Fruit fly (Drosophila melanogaster) whole organism, embryonic: Measurements from ENCODE around the gene CG13928.

Experiments
- Atf-2 ChIP-seq: fragments of 200-800 bp; sonication (Bioruptor generic); optimal IDR thresholded peaks from 2 replicates; lab custom pipeline; 2016; ENCODE audit warnings: missing biosample characterization, missing genetic modification characterization
- B-H2 ChIP-seq: fragments of 200-800 bp; sonication (Bioruptor generic); optimal IDR thresholded peaks from 2 replicates; lab custom pipeline; 2018; ENCODE audit warnings: missing biosample characterization, mild to moderate bottlenecking, missing genetic modification characterization
- Bgb ChIP-seq: fragments of 200-800 bp; sonication (Bioruptor generic); IDR thresholded peaks from 2 replicates; pipeline ENCODE4 v1.3.6; 2022; ENCODE audit warnings: missing biosample characterization, missing genetic modification characterization; ENCODE audit not compliant: partially characterized antibody
- CG10654 ChIP-seq: fragments of 200-800 bp; sonication (Bioruptor generic); optimal IDR thresholded peaks from 2 replicates; lab custom pipeline; 2016; ENCODE audit warnings: missing biosample characterization, missing genetic modification characterization
- CG11504 ChIP-seq: fragments of 200-800 bp; sonication (Bioruptor generic); optimal IDR thresholded peaks from 3 replicates; lab custom pipeline; 2019; ENCODE audit warnings: missing biosample characterization, mild to moderate bottlenecking, missing genetic modification characterization, moderate library complexity
- CG11560 ChIP-seq: fragments of 200-800 bp; sonication (Bioruptor generic); IDR thresholded peaks from 3 replicates; pipeline ENCODE4 v1.3.6; 2022; ENCODE audit warnings: missing biosample characterization, missing genetic modification characterization
- CG11696 ChIP-seq: fragments of 200-800 bp; sonication (Bioruptor generic); IDR thresholded peaks from 2 replicates; pipeline ENCODE4 v1.3.6; 2022; ENCODE audit warnings: missing biosample characterization, missing genetic modification characterization
- CG12299 ChIP-seq: fragments of 200-800 bp; sonication (Bioruptor generic); optimal IDR thresholded peaks from 2 replicates; lab custom pipeline; 2018; ENCODE audit warnings: missing biosample characterization, mild to moderate bottlenecking, missing genetic modification characterization
- CG15269 ChIP-seq: fragments of 200-800 bp; sonication (Bioruptor generic); optimal IDR thresholded peaks from 2 replicates; lab custom pipeline; 2018; ENCODE audit warnings: missing biosample characterization, mild to moderate bottlenecking, missing genetic modification characterization, moderate library complexity
- CG15514 ChIP-seq: fragments of 200-800 bp; sonication (Bioruptor generic); optimal IDR thresholded peaks from 3 replicates; lab custom pipeline; 2017; ENCODE audit warnings: missing biosample characterization, missing genetic modification characterization, mild to moderate bottlenecking, moderate library complexity, missing genetic modification reagents
- CG17612 ChIP-seq: fragments of 200-800 bp; sonication (Bioruptor generic); IDR thresholded peaks from 2 replicates; pipeline ENCODE4 v1.3.6; 2022; ENCODE audit warnings: missing biosample characterization, missing genetic modification characterization
- CG3847 ChIP-seq: fragments of 200-800 bp; sonication (Bioruptor generic); IDR thresholded peaks from 2 replicates; pipeline ENCODE4 v1.3.6; 2022; ENCODE audit warnings: missing biosample characterization, missing genetic modification characterization
- CG6272 ChIP-seq: fragments of 200-800 bp; sonication (Bioruptor generic); IDR thresholded peaks from 2 replicates; pipeline ENCODE4 v1.3.6; 2022; ENCODE audit warnings: missing biosample characterization, missing genetic modification characterization
- CTCF ChIP-seq: fragments of 200-800 bp; sonication (Bioruptor generic); optimal IDR thresholded peaks from 2 replicates; lab custom pipeline; 2017; ENCODE audit warnings: missing biosample characterization, mild to moderate bottlenecking, missing genetic modification characterization, moderate library complexity
- Fer1 ChIP-seq: fragments of 200-800 bp; sonication (Bioruptor generic); optimal IDR thresholded peaks from 2 replicates; lab custom pipeline; 2017; ENCODE audit warnings: missing biosample characterization, mild to moderate bottlenecking, missing genetic modification characterization
- H15 ChIP-seq: fragments of 200-800 bp; sonication (Bioruptor generic); IDR thresholded peaks from 3 replicates; pipeline ENCODE4 v1.3.6; 2022; ENCODE audit warnings: missing biosample characterization, missing genetic modification characterization
- HLHmδ ChIP-seq: fragments of 200-800 bp; sonication (Bioruptor generic); optimal IDR thresholded peaks from 2 replicates; lab custom pipeline; 2018; ENCODE audit warnings: missing biosample characterization, mild to moderate bottlenecking, missing genetic modification characterization, moderate library complexity
- Hey ChIP-seq: fragments of 200-800 bp; sonication (Bioruptor generic); optimal IDR thresholded peaks from 3 replicates; lab custom pipeline; 2018; ENCODE audit warnings: missing biosample characterization, mild to moderate bottlenecking, missing genetic modification characterization
- HmgD ChIP-seq: fragments of 200-800 bp; sonication (Bioruptor generic); optimal IDR thresholded peaks from 3 replicates; lab custom pipeline; 2016; ENCODE audit warnings: missing biosample characterization, missing genetic modification characterization
- Hmr ChIP-seq: fragments of 200-800 bp; sonication (Bioruptor generic); optimal IDR thresholded peaks from 3 replicates; lab custom pipeline; 2017; ENCODE audit warnings: mild to moderate bottlenecking, missing biosample characterization, missing genetic modification reagents, missing genetic modification characterization
- Med ChIP-seq: fragments of 200-800 bp; sonication (Bioruptor generic); peaks from one replicate; lab custom pipeline; 2016; ENCODE audit warnings: missing biosample characterization, missing genetic modification characterization, mild to moderate bottlenecking, inconsistent platforms, moderate library complexity
- Oli ChIP-seq: fragments of 200-800 bp; sonication (Bioruptor generic); optimal IDR thresholded peaks from 2 replicates; lab custom pipeline; 2018; ENCODE audit warnings: missing biosample characterization, mild to moderate bottlenecking, missing genetic modification characterization, moderate library complexity
- Pdp1 ChIP-seq, 2 experiments: fragments of 200-800 bp; sonication (Bioruptor generic); optimal IDR thresholded peaks; 3 replicates each; lab custom pipeline; 2016; ENCODE audit warnings: missing biosample characterization in 2 of 2, missing genetic modification characterization in 2 of 2, mild to moderate bottlenecking in 1 of 2, moderate library complexity in 1 of 2
- Sin3A ChIP-seq: fragments of >200 bp; optimal IDR thresholded peaks from 2 replicates; lab custom pipeline; 2018
- Trl ChIP-seq, 3 experiments: fragments of >200 bp in 2 of 3; fragments of 200-800 bp in 1 of 3; sonication (Bioruptor generic) in 1 of 3; optimal IDR thresholded peaks; 2 replicates in 1 of 3; 3 replicates in 2 of 3; lab custom pipeline; 2016 to 2017; ENCODE audit warnings: missing biosample characterization in 1 of 3, missing genetic modification characterization in 1 of 3
- ara ChIP-seq: fragments of 200-800 bp; sonication (Bioruptor generic); IDR thresholded peaks from 2 replicates; pipeline ENCODE4 v1.3.6; 2022; ENCODE audit warnings: missing biosample characterization, missing genetic modification characterization
- ash1 ChIP-seq: fragments of 200-800 bp; sonication (Bioruptor generic); optimal IDR thresholded peaks from 2 replicates; lab custom pipeline; 2018; ENCODE audit warnings: missing biosample characterization, mild to moderate bottlenecking, missing genetic modification characterization
- bsh ChIP-seq, 2 experiments: fragments of 200-800 bp; sonication (Bioruptor generic); optimal IDR thresholded peaks; 2 replicates each; lab custom pipeline; 2017 to 2018; ENCODE audit warnings: mild to moderate bottlenecking in 2 of 2, missing biosample characterization in 2 of 2, missing genetic modification characterization in 2 of 2, moderate library complexity in 1 of 2
- chinmo ChIP-seq: fragments of 200-800 bp; sonication (Bioruptor generic); IDR thresholded peaks from 4 replicates; pipeline ENCODE4 v1.3.6; 2022; ENCODE audit warnings: missing biosample characterization, missing genetic modification characterization; ENCODE audit not compliant: partially characterized antibody
- fd102C ChIP-seq: fragments of 200-800 bp; sonication (Bioruptor generic); optimal IDR thresholded peaks from 2 replicates; lab custom pipeline; 2018; ENCODE audit warnings: missing biosample characterization, mild to moderate bottlenecking, missing genetic modification characterization, moderate library complexity
- hbn ChIP-seq: fragments of 200-800 bp; sonication (Bioruptor generic); IDR thresholded peaks from 2 replicates; pipeline ENCODE4 v1.3.6; 2022; ENCODE audit warnings: missing biosample characterization, missing genetic modification characterization; ENCODE audit not compliant: partially characterized antibody
- hkb ChIP-seq, 2 experiments: fragments of 200-800 bp in 1 of 2; fragments of >200 bp in 1 of 2; sonication (Bioruptor generic) in 1 of 2; IDR thresholded peaks in 1 of 2; optimal IDR thresholded peaks in 1 of 2; 2 replicates each; pipeline versions ENCODE4 v1.3.6 to Lab custom; 2017 to 2022; ENCODE audit warnings: missing biosample characterization in 1 of 2, missing genetic modification characterization in 1 of 2
- luna ChIP-seq: fragments of 200-800 bp; sonication (Bioruptor generic); optimal IDR thresholded peaks from 2 replicates; lab custom pipeline; 2016; ENCODE audit warnings: missing biosample characterization, missing genetic modification characterization
- pan ChIP-seq, 4 experiments: fragments of >200 bp in 3 of 4; fragments of 200-800 bp in 1 of 4; sonication (Bioruptor generic) in 1 of 4; optimal IDR thresholded peaks in 3 of 4; IDR thresholded peaks in 1 of 4; 2 replicates each; pipeline versions ENCODE4 v1.3.6 to Lab custom; 2017 to 2022; ENCODE audit warnings: missing biosample characterization in 2 of 4, missing genetic modification characterization in 2 of 4, mixed read lengths in 1 of 4
- peb ChIP-seq: fragments of 200-800 bp; sonication (Bioruptor generic); IDR thresholded peaks from 2 replicates; pipeline ENCODE4 v1.3.6; 2022; ENCODE audit warnings: missing biosample characterization, missing genetic modification characterization
- sima ChIP-seq: fragments of 200-800 bp; sonication (Bioruptor generic); optimal IDR thresholded peaks from 2 replicates; lab custom pipeline; 2016; ENCODE audit warnings: missing biosample characterization, missing genetic modification characterization
- sisA ChIP-seq: fragments of 200-800 bp; sonication (Bioruptor generic); IDR thresholded peaks from 2 replicates; pipeline ENCODE4 v1.3.6; 2022; ENCODE audit warnings: missing biosample characterization, missing genetic modification characterization
- slp2 ChIP-seq: fragments of 200-800 bp; sonication (Bioruptor generic); optimal IDR thresholded peaks from 2 replicates; lab custom pipeline; 2016; ENCODE audit warnings: missing biosample characterization, missing genetic modification characterization
- sob ChIP-seq: fragments of 200-800 bp; sonication (Bioruptor generic); IDR thresholded peaks from 2 replicates; pipeline ENCODE4 v1.3.6; 2022; ENCODE audit warnings: missing biosample characterization, missing genetic modification characterization
- stc ChIP-seq: fragments of 200-800 bp; sonication (Bioruptor generic); IDR thresholded peaks from 2 replicates; pipeline ENCODE4 v1.3.6; 2022; ENCODE audit warnings: missing biosample characterization, missing genetic modification characterization
- tap ChIP-seq: fragments of 200-800 bp; optimal IDR thresholded peaks from 3 replicates; lab custom pipeline; 2019; ENCODE audit warnings: missing biosample characterization, mild to moderate bottlenecking, missing genetic modification characterization, moderate library complexity
- wdn ChIP-seq: fragments of 200-800 bp; sonication (Bioruptor generic); IDR thresholded peaks from 2 replicates; pipeline ENCODE4 v1.3.6; 2022; ENCODE audit warnings: missing biosample characterization, missing genetic modification characterization
- zen ChIP-seq: fragments of 200-800 bp; sonication (Bioruptor generic); optimal IDR thresholded peaks from 3 replicates; lab custom pipeline; 2018; ENCODE audit warnings: missing biosample characterization, mild to moderate bottlenecking, missing genetic modification characterization, moderate library complexity

The CG13928 gene

dm6 chr3L:1609611-1610010 lies 18.6 kb downstream of the CG13928 start (continued):
- TF ChIP-seq CG15514 (GFP tag; lab: Kevin White, UChicago): peak; percentile 17
- TF ChIP-seq CTCF: no peak
- no peak for TF ChIP-seq HLHmδ (GFP tag; lab: Kevin White, UChicago)
- TF ChIP-seq Atf-2: no peak
- peak; percentile 61 for TF ChIP-seq CG3847 (GFP tag; lab: Robert Waterston, UW)
- TF ChIP-seq hbn (GFP tag; lab: Robert Waterston, UW): no peak
- TF ChIP-seq Oli (tag; lab: Kevin White, UChicago): peak; percentile 41
- TF ChIP-seq Fer1 (GFP tag; lab: Kevin White, UChicago): no peak
- TF ChIP-seq ash1 (GFP tag; lab: Kevin White, UChicago): no peak
- TF ChIP-seq chinmo (GFP tag; lab: Robert Waterston, UW): no peak
- TF ChIP-seq Med (GFP tag; lab: Kevin White, UChicago): peak; percentile 88
- 0 out of 2 replicates have a peak, but pooled peaks have one; percentile 43 for TF ChIP-seq sob (GFP tag; lab: Robert Waterston, UW)
- peak; percentile 55 for TF ChIP-seq CG11504 (tag; lab: Kevin White, UChicago)
- no peak for TF ChIP-seq slp2 (GFP tag; lab: Kevin White, UChicago)
- no peak for TF ChIP-seq B-H2
- TF ChIP-seq CG6272 (GFP tag; lab: Robert Waterston, UW): no peak
- TF ChIP-seq Hey (tag; lab: Kevin White, UChicago): no peak
- no peak for TF ChIP-seq pan (optimal IDR thresholded peaks at IDR 0.05; lab: Kevin White, UChicago)
- TF ChIP-seq pan (GFP tag; optimal IDR thresholded peaks at IDR 0.05 in 1 of 2, IDR thresholded peaks at IDR 0.05 in 1 of 2): no peak
- peak; percentile 57 for TF ChIP-seq Hmr (GFP tag; lab: Kevin White, UChicago)
- TF ChIP-seq H15 (GFP tag; lab: Robert Waterston, UW): peak; percentile 43; the same call in 1 of the 3 replicates
- peak; percentile 53 for TF ChIP-seq CG15269 (tag; lab: Kevin White, UChicago)
- no peak for TF ChIP-seq luna (GFP tag; lab: Kevin White, UChicago)
- no peak for TF ChIP-seq hkb (optimal IDR thresholded peaks at IDR 0.05; lab: Kevin White, UChicago)
- TF ChIP-seq hkb (GFP tag; IDR thresholded peaks at IDR 0.05; lab: Robert Waterston, UW): peak; percentile 34; the same call in 1 of the 2 replicates
- TF ChIP-seq HmgD (GFP tag; lab: Kevin White, UChicago): no peak
- TF ChIP-seq CG11696 (GFP tag; lab: Robert Waterston, UW): no peak
- no peak for TF ChIP-seq Trl (optimal IDR thresholded peaks at IDR 0.05; lab: Kevin White, UChicago)
- TF ChIP-seq Trl (GFP tag; optimal IDR thresholded peaks at IDR 0.05; lab: Kevin White, UChicago): no peak
- 0 out of 2 replicates have a peak, but pooled peaks have one; percentile 36 for TF ChIP-seq wdn
- TF ChIP-seq CG12299 (tag; lab: Kevin White, UChicago): no peak
- TF ChIP-seq bsh (GFP tag; optimal IDR thresholded peaks at IDR 0.05; lab: Kevin White, UChicago): no peak
- no peak for TF ChIP-seq stc (GFP tag; lab: Robert Waterston, UW)
- TF ChIP-seq sima: no peak
- no peak for TF ChIP-seq CG10654 (GFP tag; lab: Kevin White, UChicago)
- TF ChIP-seq peb (GFP tag; lab: Robert Waterston, UW): no peak
- TF ChIP-seq Pdp1 (GFP tag; optimal IDR thresholded peaks at IDR 0.05; lab: Kevin White, UChicago): peak in 1 of 2 experiments; percentile 46
- TF ChIP-seq CG11560 (tag; lab: Robert Waterston, UW): peak; percentile 24; the same call in 1 of the 3 replicates
- TF ChIP-seq Bgb (GFP tag; lab: Robert Waterston, UW): no peak
- no peak for TF ChIP-seq CG17612 (GFP tag; lab: Robert Waterston, UW)
- TF ChIP-seq zen (tag; lab: Kevin White, UChicago): no peak
- no peak for TF ChIP-seq Sin3A (lab: Kevin White, UChicago)
- peak; percentile 24; the same call in 1 of the 2 replicates for TF ChIP-seq sisA (GFP tag; lab: Robert Waterston, UW)
- no peak for TF ChIP-seq tap (tag; lab: Kevin White, UChicago)
- TF ChIP-seq ara: no peak
- TF ChIP-seq fd102C: no peak
